Fruit fly (Drosophila melanogaster): ENCODE results near the gene Snapin.

Snapin gene

dm6 chr2L:2754437-2755322 lies 4.8 kb downstream of the Snapin start:
- TF ChIP-seq sv (GFP tag; optimal IDR thresholded peaks at IDR 0.05) = peak; percentile 63
- TF ChIP-seq jim (GFP tag; optimal IDR thresholded peaks at IDR 0.05) = no peak
- TF ChIP-seq CG9705 (GFP tag; optimal IDR thresholded peaks at IDR 0.05) = peak; percentile 54
- TF ChIP-seq fru (GFP tag; optimal IDR thresholded peaks at IDR 0.05) = peak; percentile 81
- peak; percentile 53 for TF ChIP-seq rgr (GFP tag; optimal IDR thresholded peaks at IDR 0.05)
- TF ChIP-seq psq (GFP tag; optimal IDR thresholded peaks at IDR 0.05) = peak; percentile 53
- TF ChIP-seq usp (GFP tag; optimal IDR thresholded peaks at IDR 0.05) = no peak
- peak; percentile 82 for TF ChIP-seq Sp1 (GFP tag; optimal IDR thresholded peaks at IDR 0.05)
- peak; percentile 78 for TF ChIP-seq HLH106 (tag; optimal IDR thresholded peaks at IDR 0.05)
- peak; percentile 61 for TF ChIP-seq br (GFP tag; optimal IDR thresholded peaks at IDR 0.05)
- TF ChIP-seq Rel (GFP tag; optimal IDR thresholded peaks at IDR 0.05) = no peak
- TF ChIP-seq Rel (tag; optimal IDR thresholded peaks at IDR 0.05) = no peak
- no peak for TF ChIP-seq Dfd (GFP tag; optimal IDR thresholded peaks at IDR 0.05)
- TF ChIP-seq OdsH (GFP tag; optimal IDR thresholded peaks at IDR 0.05) = peak; percentile 63
- peak in 1 of 2 experiments; percentile 79 for TF ChIP-seq foxo (GFP tag; optimal IDR thresholded peaks at IDR 0.05)
- peak; percentile 70 to 82 for TF ChIP-seq dl (GFP tag; optimal IDR thresholded peaks at IDR 0.05; ENCODE audit: insufficient read depth in 1 of 2, partially characterized antibody in 2 of 2)
- no peak for TF ChIP-seq brk (GFP tag; optimal IDR thresholded peaks at IDR 0.05)
- no peak for TF ChIP-seq N (GFP tag; optimal IDR thresholded peaks at IDR 0.05)
- TF ChIP-seq Hr83 (GFP tag; optimal IDR thresholded peaks at IDR 0.05; ENCODE audit: poor library complexity, severe bottlenecking) = peak; percentile 87
- TF ChIP-seq GATAd (GFP tag; optimal IDR thresholded peaks at IDR 0.05) = no peak
- TF ChIP-seq CG32264 (GFP tag; optimal IDR thresholded peaks at IDR 0.05) = no peak
- TF ChIP-seq Vsx2 (GFP tag; optimal IDR thresholded peaks at IDR 0.05; ENCODE audit: partially characterized antibody) = no peak
- TF ChIP-seq Abd-B (GFP tag; optimal IDR thresholded peaks at IDR 0.05) = no peak
- peak; percentile 31 for TF ChIP-seq Hnf4 (GFP tag; optimal IDR thresholded peaks at IDR 0.05)
- peak; percentile 57 for TF ChIP-seq h (GFP tag; optimal IDR thresholded peaks at IDR 0.05)
- no peak for TF ChIP-seq lola (GFP tag; optimal IDR thresholded peaks at IDR 0.05)
- TF ChIP-seq tai (GFP tag; optimal IDR thresholded peaks at IDR 0.05) = no peak
- TF ChIP-seq dsf (GFP tag; optimal IDR thresholded peaks at IDR 0.05; ENCODE audit: borderline replicate concordance) = peak; percentile 38
- TF ChIP-seq Jra (GFP tag; optimal IDR thresholded peaks at IDR 0.05) = peak; percentile 6
- TF ChIP-seq ey (GFP tag; optimal IDR thresholded peaks at IDR 0.05) = peak; percentile 58
- TF ChIP-seq dmrt93B (GFP tag; optimal IDR thresholded peaks at IDR 0.05) = peak; percentile 51
- TF ChIP-seq sage (GFP tag; optimal IDR thresholded peaks at IDR 0.05) = peak; percentile 21
- TF ChIP-seq pan (optimal IDR thresholded peaks at IDR 0.05) = no peak
- peak; percentile 17 for TF ChIP-seq woc (GFP tag; optimal IDR thresholded peaks at IDR 0.05)
- no peak for TF ChIP-seq Hr78 (GFP tag; optimal IDR thresholded peaks at IDR 0.05)
- peak; percentile 34 for TF ChIP-seq Mio (GFP tag; optimal IDR thresholded peaks at IDR 0.05)
- TF ChIP-seq Dif (GFP tag; optimal IDR thresholded peaks at IDR 0.05; ENCODE audit: partially characterized antibody) = peak; percentile 89

- TF ChIP-seq Jra (GFP tag; optimal IDR thresholded peaks at IDR 0.05) (no peak), lola (GFP tag; optimal IDR thresholded peaks at IDR 0.05) (no peak), woc (GFP tag; optimal IDR thresholded peaks at IDR 0.05) (no peak), sage (GFP tag; optimal IDR thresholded peaks at IDR 0.05) (no peak), dl (GFP tag; optimal IDR thresholded peaks at IDR 0.05; ENCODE audit: insufficient read depth in 1 of 2, partially characterized antibody in 2 of 2) (peak in 1 of 2 experiments; percentile 15), Hr78 (GFP tag; optimal IDR thresholded peaks at IDR 0.05) (no peak), Rel (GFP tag; optimal IDR thresholded peaks at IDR 0.05) (no peak), Rel (tag; optimal IDR thresholded peaks at IDR 0.05) (peak; percentile 42), OdsH (GFP tag; optimal IDR thresholded peaks at IDR 0.05) (no peak)
Measured at dm6 chr2L:2753789-2754436, 5.6 kb downstream of the Snapin start.
